Fruit fly (Drosophila melanogaster): ENCODE results near the gene CG42327.

The CG42327 gene

dm6 chr3R:11623025-11623424 lies 32.9 kb upstream of the CG42327 start, which contains the start of gene CG14711 (continued):
- peak; percentile 58 for TF ChIP-seq mirr (GFP tag; optimal IDR thresholded peaks at IDR 0.05)
- TF ChIP-seq CG8388 (GFP tag; optimal IDR thresholded peaks at IDR 0.05): peak; percentile 82
- TF ChIP-seq schlank (tag; optimal IDR thresholded peaks at IDR 0.05): peak; percentile 55
- TF ChIP-seq CG6175 (GFP tag; IDR thresholded peaks at IDR 0.05): 0 out of 3 replicates have a peak, but pooled peaks have one; percentile 10
- peak; percentile 78 for TF ChIP-seq CG2889 (GFP tag; IDR thresholded peaks at IDR 0.05)
- TF ChIP-seq zen2 (GFP tag; IDR thresholded peaks at IDR 0.05; ENCODE audit: partially characterized antibody): peak; percentile 79
- TF ChIP-seq CG18599 (GFP tag; optimal IDR thresholded peaks at IDR 0.05): no peak
- TF ChIP-seq CG31388 (GFP tag; optimal IDR thresholded peaks at IDR 0.05): peak; percentile 62
- TF ChIP-seq grau (tag; optimal IDR thresholded peaks at IDR 0.05): peak; percentile 85
- TF ChIP-seq Bdp1 (GFP tag; optimal IDR thresholded peaks at IDR 0.05): peak; percentile 71
- no peak; the same call in 1 of the 2 replicates for TF ChIP-seq GATAe (GFP tag; conservative IDR thresholded peaks at IDR 0.05)
- peak; percentile 74; the same call in 1 of the 2 replicates for TF ChIP-seq bowl (GFP tag; IDR thresholded peaks at IDR 0.05)
- peak; percentile 83 for TF ChIP-seq bab2 (GFP tag; optimal IDR thresholded peaks at IDR 0.05)
- no peak for TF ChIP-seq CG15269 (tag; optimal IDR thresholded peaks at IDR 0.05)
- peak; percentile 31 for TF ChIP-seq Hmx (GFP tag; optimal IDR thresholded peaks at IDR 0.05)
- TF ChIP-seq CG5953 (GFP tag; IDR thresholded peaks at IDR 0.05): peak; percentile 61
- peak; percentile 49 for TF ChIP-seq CG9609 (GFP tag; optimal IDR thresholded peaks at IDR 0.05)
- peak; percentile 93 for TF ChIP-seq gem (tag; optimal IDR thresholded peaks at IDR 0.05)
- TF ChIP-seq scrt (GFP tag; optimal IDR thresholded peaks at IDR 0.05): peak; percentile 61
- no peak for TF ChIP-seq disco-r (GFP tag; optimal IDR thresholded peaks at IDR 0.05)
- peak; percentile 88 for TF ChIP-seq Rfx (GFP tag; IDR thresholded peaks at IDR 0.05)
- TF ChIP-seq CG42726 (GFP tag; IDR thresholded peaks at IDR 0.05; ENCODE audit: partially characterized antibody): no peak
- TF ChIP-seq knrl (GFP tag; IDR thresholded peaks at IDR 0.05; ENCODE audit: partially characterized antibody): peak; percentile 79
- peak; percentile 92 for TF ChIP-seq CG9932 (GFP tag; IDR thresholded peaks at IDR 0.05)
- TF ChIP-seq CG8944 (GFP tag; optimal IDR thresholded peaks at IDR 0.05): peak; percentile 60
- peak; percentile 78 for TF ChIP-seq HHEX (GFP tag; optimal IDR thresholded peaks at IDR 0.05)
- peak; percentile 78 for TF ChIP-seq wor (GFP tag; IDR thresholded peaks at IDR 0.05)
- TF ChIP-seq Sry-δ (GFP tag; optimal IDR thresholded peaks at IDR 0.05): peak; percentile 53
- peak; percentile 69 for TF ChIP-seq Lhr (GFP tag; optimal IDR thresholded peaks at IDR 0.05)
- TF ChIP-seq fd96Cb (tag; optimal IDR thresholded peaks at IDR 0.05): peak; percentile 74
- no peak for TF ChIP-seq odd (GFP tag; optimal IDR thresholded peaks at IDR 0.05)
- TF ChIP-seq CG11093 (GFP tag; IDR thresholded peaks at IDR 0.05): peak; percentile 59; the same call in 1 of the 3 replicates
- peak; percentile 73 for TF ChIP-seq CG18011 (GFP tag; optimal IDR thresholded peaks at IDR 0.05)
- TF ChIP-seq nom (GFP tag; optimal IDR thresholded peaks at IDR 0.05): peak; percentile 49
- TF ChIP-seq CG17568 (GFP tag; optimal IDR thresholded peaks at IDR 0.05): no peak
- TF ChIP-seq Nf-YB (GFP tag; optimal IDR thresholded peaks at IDR 0.05): peak; percentile 67
- TF ChIP-seq dan (GFP tag; IDR thresholded peaks at IDR 0.05): no peak
- TF ChIP-seq sna (GFP tag; IDR thresholded peaks at IDR 0.05; ENCODE audit: partially characterized antibody): peak; percentile 86; the same call in 1 of the 2 replicates
- peak; percentile 51 for TF ChIP-seq CG17186 (GFP tag; optimal IDR thresholded peaks at IDR 0.05)
- peak; percentile 33 for TF ChIP-seq CG4707 (GFP tag; optimal IDR thresholded peaks at IDR 0.05)
- TF ChIP-seq Xrp1 (GFP tag; IDR thresholded peaks at IDR 0.05): peak; percentile 92
- TF ChIP-seq C15 (GFP tag; IDR thresholded peaks at IDR 0.05): peak; percentile 82; the same call in 2 of the 3 replicates
- TF ChIP-seq toy (GFP tag; IDR thresholded peaks at IDR 0.05): no peak
- no peak for TF ChIP-seq lov (optimal IDR thresholded peaks at IDR 0.05)
- peak; percentile 83; the same call in 2 of the 3 replicates for TF ChIP-seq lov (GFP tag; IDR thresholded peaks at IDR 0.05)
- peak; percentile 69 for TF ChIP-seq CG9437 (GFP tag; optimal IDR thresholded peaks at IDR 0.05)
- TF ChIP-seq NC2β (GFP tag; optimal IDR thresholded peaks at IDR 0.05): peak; percentile 50
- peak; percentile 65 for TF ChIP-seq CG17912 (GFP tag; optimal IDR thresholded peaks at IDR 0.05)
- TF ChIP-seq sob (GFP tag; IDR thresholded peaks at IDR 0.05): peak; percentile 85
- no peak for TF ChIP-seq fd64A (GFP tag; optimal IDR thresholded peaks at IDR 0.05)
